ENCODE assay signal across 1 fruit fly cellular context in genomic region chr3R:25594128-25594527, dm6.
TF ChIP-seq lines count a peak whose summit lies in the region.

No protein-coding gene starts in this region.

TF ChIP-seq in whole organism, embryonic, 481 proteins besides CTCF, POLR2A, EP300 and RAD21 (continued from another document):
- TF ChIP-seq Med (GFP tag; lab: Kevin White, UChicago) (peak; percentile 31), disco-r (GFP tag; optimal IDR thresholded peaks at IDR 0.05; lab: Kevin White, UChicago) (no peak), CG4360 (GFP tag; IDR thresholded peaks at IDR 0.05; lab: Robert Waterston, UW) (peak; percentile 11; the same call in 1 of the 2 replicates), CG11398 (GFP tag; optimal IDR thresholded peaks at IDR 0.05; lab: Kevin White, UChicago) (no peak), CG9797 (GFP tag; optimal IDR thresholded peaks at IDR 0.05; lab: Kevin White, UChicago) (peak; percentile 15), dmrt11E (tag; optimal IDR thresholded peaks at IDR 0.05; lab: Kevin White, UChicago) (peak; percentile 14), yki (optimal IDR thresholded peaks at IDR 0.05; lab: Kevin White, UChicago) (no peak), CG9727 (GFP tag; optimal IDR thresholded peaks at IDR 0.05; lab: Kevin White, UChicago) (peak; percentile 6), fd102C (GFP tag; optimal IDR thresholded peaks at IDR 0.05; lab: Kevin White, UChicago) (peak; percentile 45), CG31388 (GFP tag; optimal IDR thresholded peaks at IDR 0.05; lab: Kevin White, UChicago) (no peak), esg (GFP tag; conservative IDR thresholded peaks at IDR 0.05; lab: Robert Waterston, UW) (no peak), Spps (tag; optimal IDR thresholded peaks at IDR 0.05; lab: Kevin White, UChicago) (no peak), salm (tag; optimal IDR thresholded peaks at IDR 0.05; lab: Kevin White, UChicago) (no peak), mld (GFP tag; IDR thresholded peaks at IDR 0.05; lab: Robert Waterston, UW; ENCODE audit: partially characterized antibody) (no peak), pros (GFP tag; optimal IDR thresholded peaks at IDR 0.05; lab: Kevin White, UChicago) (peak; percentile 28), MTF-1 (GFP tag; optimal IDR thresholded peaks at IDR 0.05; lab: Kevin White, UChicago; ENCODE audit: borderline replicate concordance) (no peak), CG1602 (GFP tag; optimal IDR thresholded peaks at IDR 0.05; lab: Kevin White, UChicago) (no peak), nerfin-2 (GFP tag; IDR thresholded peaks at IDR 0.05; lab: Robert Waterston, UW; ENCODE audit: partially characterized antibody) (no peak), CG16779 (GFP tag; IDR thresholded peaks at IDR 0.05; lab: Robert Waterston, UW) (no peak), CG12299 (tag; optimal IDR thresholded peaks at IDR 0.05; lab: Kevin White, UChicago) (no peak), CG1647 (GFP tag; optimal IDR thresholded peaks at IDR 0.05; lab: Kevin White, UChicago) (no peak), Eip74EF (GFP tag; optimal IDR thresholded peaks at IDR 0.05; lab: Kevin White, UChicago) (no peak), klu (GFP tag; IDR thresholded peaks at IDR 0.05; lab: Robert Waterston, UW) (no peak), Aef1 (GFP tag; IDR thresholded peaks at IDR 0.05; lab: Robert Waterston, UW) (no peak), CG11723 (GFP tag; optimal IDR thresholded peaks at IDR 0.05; lab: Kevin White, UChicago) (no peak), z (GFP tag; IDR thresholded peaks at IDR 0.05; lab: Robert Waterston, UW) (no peak), CG9932 (GFP tag; IDR thresholded peaks at IDR 0.05; lab: Robert Waterston, UW) (no peak), Bteb2 (GFP tag; optimal IDR thresholded peaks at IDR 0.05; lab: Kevin White, UChicago) (no peak), Opbp (GFP tag; IDR thresholded peaks at IDR 0.05; lab: Robert Waterston, UW; ENCODE audit: partially characterized antibody) (peak; percentile 45; the same call in 1 of the 3 replicates), jing (GFP tag; optimal IDR thresholded peaks at IDR 0.05; lab: Kevin White, UChicago) (no peak), br (optimal IDR thresholded peaks at IDR 0.05; lab: Kevin White, UChicago) (no peak), CG43689 (GFP tag; IDR thresholded peaks at IDR 0.05; lab: Robert Waterston, UW) (no peak), pfk (GFP tag; optimal IDR thresholded peaks at IDR 0.05; lab: Kevin White, UChicago) (no peak), phol (tag; optimal IDR thresholded peaks at IDR 0.05; lab: Kevin White, UChicago) (peak; percentile 15), CG10654 (GFP tag; optimal IDR thresholded peaks at IDR 0.05; lab: Kevin White, UChicago) (no peak), C15 (GFP tag; IDR thresholded peaks at IDR 0.05; lab: Robert Waterston, UW) (no peak), Dp (GFP tag; optimal IDR thresholded peaks at IDR 0.05; lab: Kevin White, UChicago) (no peak), NfI (GFP tag; optimal IDR thresholded peaks at IDR 0.05; lab: Kevin White, UChicago) (no peak), CG11695 (GFP tag; IDR thresholded peaks at IDR 0.05; lab: Robert Waterston, UW) (no peak), CG1792 (GFP tag; optimal IDR thresholded peaks at IDR 0.05; lab: Kevin White, UChicago) (no peak), crp (GFP tag; optimal IDR thresholded peaks at IDR 0.05; lab: Kevin White, UChicago) (peak; percentile 66 to 86), Doc3 (GFP tag; IDR thresholded peaks at IDR 0.05; lab: Robert Waterston, UW; ENCODE audit: partially characterized antibody) (no peak), Dad (GFP tag; optimal IDR thresholded peaks at IDR 0.05; lab: Kevin White, UChicago) (no peak), CG4424 (GFP tag; optimal IDR thresholded peaks at IDR 0.05; lab: Kevin White, UChicago) (peak; percentile 23), CG6654 (GFP tag; optimal IDR thresholded peaks at IDR 0.05; lab: Kevin White, UChicago) (no peak), CG6791 (GFP tag; IDR thresholded peaks at IDR 0.05; lab: Robert Waterston, UW; ENCODE audit: partially characterized antibody) (peak; percentile 69; the same call in 2 of the 3 replicates), Taf1 (GFP tag; IDR thresholded peaks at IDR 0.05; lab: Robert Waterston, UW) (no peak), CG10979 (tag; optimal IDR thresholded peaks at IDR 0.05; lab: Kevin White, UChicago) (no peak), CG17612 (GFP tag; IDR thresholded peaks at IDR 0.05; lab: Robert Waterston, UW) (no peak), CG10565 (GFP tag; optimal IDR thresholded peaks at IDR 0.05; lab: Kevin White, UChicago) (no peak), CG34224 (GFP tag; IDR thresholded peaks at IDR 0.05; lab: Robert Waterston, UW; ENCODE audit: partially characterized antibody) (no peak), CG30020 (tag; optimal IDR thresholded peaks at IDR 0.05; lab: Kevin White, UChicago) (peak; percentile 2), ewg (GFP tag; optimal IDR thresholded peaks at IDR 0.05; lab: Kevin White, UChicago) (peak; percentile 16), CG16815 (GFP tag; optimal IDR thresholded peaks at IDR 0.05; lab: Kevin White, UChicago) (no peak), CG10431 (GFP tag; optimal IDR thresholded peaks at IDR 0.05; lab: Kevin White, UChicago) (no peak), ac (GFP tag; optimal IDR thresholded peaks at IDR 0.05; lab: Kevin White, UChicago) (peak; percentile 26), sna (GFP tag; IDR thresholded peaks at IDR 0.05; lab: Robert Waterston, UW; ENCODE audit: partially characterized antibody) (no peak), CG11560 (tag; IDR thresholded peaks at IDR 0.05; lab: Robert Waterston, UW) (no peak), CG10366 (GFP tag; IDR thresholded peaks at IDR 0.05; lab: Robert Waterston, UW) (no peak), slp2 (GFP tag; optimal IDR thresholded peaks at IDR 0.05; lab: Kevin White, UChicago) (no peak), CG7357 (GFP tag; IDR thresholded peaks at IDR 0.05; lab: Robert Waterston, UW) (no peak), CG7839 (tag; optimal IDR thresholded peaks at IDR 0.05; lab: Kevin White, UChicago) (no peak), BEAF-32 (GFP tag; optimal IDR thresholded peaks at IDR 0.05; lab: Kevin White, UChicago) (peak; percentile 33), CG10959 (GFP tag; IDR thresholded peaks at IDR 0.05; lab: Robert Waterston, UW) (no peak), trem (tag; optimal IDR thresholded peaks at IDR 0.05; lab: Kevin White, UChicago) (peak; percentile 57), Atf6 (GFP tag; IDR thresholded peaks at IDR 0.05; lab: Robert Waterston, UW) (no peak), Mes4 (GFP tag; optimal IDR thresholded peaks at IDR 0.05; lab: Kevin White, UChicago) (no peak), org-1 (GFP tag; optimal IDR thresholded peaks at IDR 0.05; lab: Kevin White, UChicago) (no peak), sens (GFP tag; lab: Kevin White, UChicago) (peak; percentile 63), Six4 (GFP tag; optimal IDR thresholded peaks at IDR 0.05; lab: Kevin White, UChicago) (no peak), CG17829 (tag; optimal IDR thresholded peaks at IDR 0.05; lab: Kevin White, UChicago) (peak; percentile 4), CG2712 (tag; optimal IDR thresholded peaks at IDR 0.05; lab: Kevin White, UChicago) (peak; percentile 23), CG18011 (GFP tag; optimal IDR thresholded peaks at IDR 0.05; lab: Kevin White, UChicago) (no peak), chn (GFP tag; optimal IDR thresholded peaks at IDR 0.05; lab: Kevin White, UChicago) (no peak), onecut (GFP tag; IDR thresholded peaks at IDR 0.05; lab: Robert Waterston, UW) (no peak), fu2 (GFP tag; optimal IDR thresholded peaks at IDR 0.05; lab: Kevin White, UChicago) (no peak), Tbp (GFP tag; optimal IDR thresholded peaks at IDR 0.05; lab: Kevin White, UChicago) (no peak), CG4820 (GFP tag; optimal IDR thresholded peaks at IDR 0.05; lab: Kevin White, UChicago) (no peak), ci (GFP tag; IDR thresholded peaks at IDR 0.05; lab: Robert Waterston, UW) (no peak), stwl (tag; optimal IDR thresholded peaks at IDR 0.05; lab: Kevin White, UChicago) (peak; percentile 94), chif (GFP tag; optimal IDR thresholded peaks at IDR 0.05; lab: Kevin White, UChicago) (peak in 1 of 2 experiments; percentile 21), CG15696 (tag; optimal IDR thresholded peaks at IDR 0.05; lab: Kevin White, UChicago) (peak; percentile 22), sisA (GFP tag; IDR thresholded peaks at IDR 0.05; lab: Robert Waterston, UW) (no peak), wor (GFP tag; IDR thresholded peaks at IDR 0.05; lab: Robert Waterston, UW) (no peak), YL-1 (GFP tag; optimal IDR thresholded peaks at IDR 0.05; lab: Kevin White, UChicago) (no peak), CG8290 (GFP tag; optimal IDR thresholded peaks at IDR 0.05; lab: Kevin White, UChicago) (peak; percentile 96), CG8290 (tag; optimal IDR thresholded peaks at IDR 0.05; lab: Kevin White, UChicago) (peak in 1 of 2 experiments; percentile 77), CG34422 (GFP tag; IDR thresholded peaks at IDR 0.05; lab: Robert Waterston, UW) (no peak), CG8765 (GFP tag; IDR thresholded peaks at IDR 0.05; lab: Robert Waterston, UW) (no peak), Oli (tag; optimal IDR thresholded peaks at IDR 0.05; lab: Kevin White, UChicago) (no peak), corto (GFP tag; optimal IDR thresholded peaks at IDR 0.05; lab: Kevin White, UChicago) (no peak), Adf1 (GFP tag; IDR thresholded peaks at IDR 0.05; lab: Robert Waterston, UW) (peak; percentile 34; the same call in 1 of the 2 replicates), Sry-β (GFP tag; optimal IDR thresholded peaks at IDR 0.05; lab: Kevin White, UChicago) (peak; percentile 47), CG8924 (tag; optimal IDR thresholded peaks at IDR 0.05; lab: Kevin White, UChicago) (peak; percentile 38), bbx (GFP tag; IDR thresholded peaks at IDR 0.05; lab: Robert Waterston, UW; ENCODE audit: partially characterized antibody) (0 out of 2 replicates have a peak, but pooled peaks have one; percentile 29), Lpt (GFP tag; optimal IDR thresholded peaks at IDR 0.05; lab: Kevin White, UChicago) (no peak), ems (GFP tag; optimal IDR thresholded peaks at IDR 0.05; lab: Kevin White, UChicago) (no peak), CG2202 (tag; optimal IDR thresholded peaks at IDR 0.05; lab: Kevin White, UChicago) (no peak)
